Fruit fly (Drosophila melanogaster): ENCODE data around the gene Cp15.
A peak's percentile ranks its signal among the peaks of the same experiment; 100 is the strongest.

DNA sequence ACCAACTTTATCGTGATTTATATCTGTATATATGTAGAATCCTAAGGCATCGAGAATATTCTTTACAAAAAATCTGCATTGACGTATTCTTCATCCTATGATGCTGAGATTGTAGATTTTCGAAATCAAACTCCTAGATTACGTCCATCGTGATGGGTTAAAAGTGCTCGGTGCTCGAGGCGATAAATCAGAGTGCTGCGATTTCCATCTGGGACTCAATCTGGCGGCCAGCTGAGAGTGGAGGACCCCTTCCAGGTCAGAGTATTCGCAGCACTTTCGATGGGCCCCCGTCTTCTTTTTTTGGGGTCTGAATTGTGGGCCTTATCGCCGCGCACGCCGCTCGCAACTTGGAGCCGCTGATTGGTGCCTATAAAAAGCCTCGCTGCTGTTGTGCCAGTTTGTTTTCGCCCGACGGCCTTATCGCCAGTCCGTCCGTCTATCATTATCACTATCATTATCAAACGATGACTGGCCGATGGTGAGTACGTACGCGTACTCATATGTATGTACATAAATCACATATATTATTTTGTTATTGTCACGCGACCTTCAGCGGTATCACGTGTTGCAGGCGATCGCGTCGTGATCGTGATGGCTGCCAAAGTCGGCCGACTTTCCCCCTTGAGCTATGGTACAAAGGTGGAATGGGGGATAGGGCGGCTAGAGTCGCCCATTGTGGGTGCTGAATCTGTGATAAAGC, 23.4 kb upstream of the Cp15 start:
- TF ChIP-seq OdsH (GFP tag; optimal IDR thresholded peaks at IDR 0.05) (no peak), Jra (GFP tag; optimal IDR thresholded peaks at IDR 0.05) (peak; percentile 21), br (GFP tag; optimal IDR thresholded peaks at IDR 0.05) (peak; percentile 5), foxo (GFP tag; optimal IDR thresholded peaks at IDR 0.05) (no peak), Hr78 (GFP tag; optimal IDR thresholded peaks at IDR 0.05) (no peak), N (GFP tag; optimal IDR thresholded peaks at IDR 0.05) (no peak), h (GFP tag; optimal IDR thresholded peaks at IDR 0.05) (peak; percentile 89), Myc (optimal IDR thresholded peaks at IDR 0.05) (no peak), Dif (GFP tag; optimal IDR thresholded peaks at IDR 0.05; ENCODE audit: partially characterized antibody) (peak; percentile 11), GATAd (GFP tag; optimal IDR thresholded peaks at IDR 0.05) (no peak), woc (GFP tag; optimal IDR thresholded peaks at IDR 0.05) (no peak), psq (GFP tag; optimal IDR thresholded peaks at IDR 0.05) (no peak)

All from whole organism, wandering third instar larva.